Worm (Caenorhabditis elegans) whole organism, L4 larva: ENCODE data around the gene F09E5.7.

Experiments used
- ceh-82 ChIP-seq: sonication (generic microtip); optimal IDR thresholded peaks from 2 replicates; lab custom pipeline; 2017; ENCODE audit warnings: missing biosample characterization, missing genetic modification characterization
- nhr-11 ChIP-seq: fragments of 150-350 bp; optimal IDR thresholded peaks from 2 replicates; lab custom pipeline; 2014; ENCODE audit warnings: missing biosample characterization, missing genetic modification characterization
- skn-1 ChIP-seq: fragments of 150-350 bp; optimal IDR thresholded peaks from 2 replicates; lab custom pipeline; 2014; ENCODE audit warnings: missing biosample characterization, missing genetic modification characterization
- spr-1 ChIP-seq: sonication (generic microtip); optimal IDR thresholded peaks from 2 replicates; lab custom pipeline; 2016; ENCODE audit warnings: mild to moderate bottlenecking, missing genetic modification characterization, missing compliant biosample characterization

DNA sequence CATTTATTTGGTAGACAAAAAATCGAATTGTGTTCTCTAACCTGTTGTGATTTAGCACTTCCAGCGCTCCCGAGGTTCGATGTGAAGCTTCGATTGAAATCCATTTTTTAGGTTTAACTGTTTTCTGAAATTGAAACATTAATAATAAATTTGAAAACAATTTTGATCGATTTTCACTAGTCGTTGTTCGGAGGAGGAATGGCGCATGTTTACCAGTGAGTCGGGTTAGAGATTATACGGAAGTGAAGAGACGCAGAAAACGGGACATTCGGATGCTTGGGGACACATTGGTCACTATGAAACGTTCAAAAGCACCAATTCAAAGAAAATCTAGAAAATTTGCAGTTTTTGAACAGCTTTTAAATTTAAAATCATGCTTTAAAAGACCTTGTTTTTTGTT lies 46.9 kb downstream of the F09E5.7 start, which contains the start of gene fbxl-3:
- TF ChIP-seq skn-1 (no peak), spr-1 (tag; lab: Kevin White, UChicago) (no peak), ceh-82 (tag; lab: Kevin White, UChicago) (no peak), nhr-11 (tag; lab: Kevin White, UChicago) (no peak)
